Fruit fly (Drosophila melanogaster) whole organism, embryonic: ENCODE measurements around the gene CG1575.

Source experiments
- CG10543 ChIP-seq: fragments of 200-800 bp; sonication (Bioruptor generic); optimal IDR thresholded peaks from 3 replicates; lab custom pipeline; 2017; ENCODE audit warnings: missing biosample characterization, mild to moderate bottlenecking, missing genetic modification characterization, moderate library complexity
- CG1233 ChIP-seq: fragments of 200-800 bp; sonication (Bioruptor generic); optimal IDR thresholded peaks from 4 replicates; lab custom pipeline; 2018; ENCODE audit warnings: missing biosample characterization, mild to moderate bottlenecking, missing genetic modification characterization
- CG13296 ChIP-seq: fragments of 200-800 bp; sonication (Bioruptor generic); optimal IDR thresholded peaks from 3 replicates; lab custom pipeline; 2018; ENCODE audit warnings: missing biosample characterization, mild to moderate bottlenecking, missing genetic modification characterization
- CG14667 ChIP-seq: fragments of 200-800 bp; sonication (Bioruptor generic); IDR thresholded peaks from 2 replicates; pipeline ENCODE4 v1.3.6; 2022; ENCODE audit warnings: missing biosample characterization, missing genetic modification characterization
- CG17385 ChIP-seq: fragments of 200-800 bp; sonication (Bioruptor generic); optimal IDR thresholded peaks from 3 replicates; lab custom pipeline; 2018; ENCODE audit warnings: missing biosample characterization, mild to moderate bottlenecking, missing genetic modification characterization
- CG18476 ChIP-seq: fragments of 200-800 bp; sonication (Bioruptor generic); optimal IDR thresholded peaks from 2 replicates; lab custom pipeline; 2016; ENCODE audit warnings: missing biosample characterization, mild to moderate bottlenecking, missing genetic modification characterization
- CG18764 ChIP-seq: fragments of 200-800 bp; sonication (Bioruptor generic); optimal IDR thresholded peaks from 3 replicates; lab custom pipeline; 2016; ENCODE audit warnings: missing biosample characterization, missing genetic modification characterization
- CG2199 ChIP-seq: fragments of 200-800 bp; sonication (Bioruptor generic); IDR thresholded peaks from 3 replicates; pipeline ENCODE4 v1.3.6; 2022; ENCODE audit warnings: missing biosample characterization, missing genetic modification characterization
- CG3163 ChIP-seq: fragments of 200-800 bp; sonication (Bioruptor generic); optimal IDR thresholded peaks from 3 replicates; lab custom pipeline; 2016; ENCODE audit warnings: missing biosample characterization, missing genetic modification characterization
- CG32767 ChIP-seq: fragments of 200-800 bp; sonication (Bioruptor generic); IDR thresholded peaks from 2 replicates; pipeline ENCODE4 v1.3.6; 2022; ENCODE audit warnings: missing biosample characterization, missing genetic modification characterization
- CG3838 ChIP-seq: fragments of 200-800 bp; sonication (Bioruptor generic); optimal IDR thresholded peaks from 3 replicates; lab custom pipeline; 2016; ENCODE audit warnings: missing biosample characterization, missing genetic modification characterization
- CG42726 ChIP-seq: fragments of 200-800 bp; sonication (Bioruptor generic); IDR thresholded peaks from 2 replicates; pipeline ENCODE4 v1.3.6; 2022; ENCODE audit warnings: missing biosample characterization, missing genetic modification characterization; ENCODE audit not compliant: partially characterized antibody
- CG4617 ChIP-seq: fragments of 200-800 bp; sonication (Bioruptor generic); optimal IDR thresholded peaks from 3 replicates; lab custom pipeline; 2016; ENCODE audit warnings: missing biosample characterization, missing genetic modification characterization, borderline replicate concordance
- CG5180 ChIP-seq: fragments of 200-800 bp; sonication (Bioruptor generic); optimal IDR thresholded peaks from 3 replicates; lab custom pipeline; 2017; ENCODE audit warnings: missing biosample characterization, missing genetic modification characterization, mild to moderate bottlenecking, moderate library complexity, missing genetic modification reagents
- CG6791 ChIP-seq: fragments of 200-800 bp; sonication (Bioruptor generic); IDR thresholded peaks from 3 replicates; pipeline ENCODE4 v1.3.6; 2022; ENCODE audit warnings: missing biosample characterization, missing genetic modification characterization; ENCODE audit not compliant: partially characterized antibody
- CG7839 ChIP-seq: fragments of 200-800 bp; sonication (Bioruptor generic); optimal IDR thresholded peaks from 3 replicates; lab custom pipeline; 2018; ENCODE audit warnings: missing biosample characterization, mild to moderate bottlenecking, missing genetic modification characterization, moderate library complexity
- Chrac-16 ChIP-seq: fragments of 200-800 bp; sonication (Bioruptor generic); optimal IDR thresholded peaks from 3 replicates; lab custom pipeline; 2016; ENCODE audit warnings: missing biosample characterization, missing genetic modification characterization
- Deaf1 ChIP-seq: fragments of 200-800 bp; optimal IDR thresholded peaks from 3 replicates; lab custom pipeline; 2019; ENCODE audit warnings: missing biosample characterization, mild to moderate bottlenecking, missing genetic modification characterization, moderate library complexity
- Doc3 ChIP-seq: fragments of 200-800 bp; sonication (Bioruptor generic); IDR thresholded peaks from 3 replicates; pipeline ENCODE4 v1.3.6; 2022; ENCODE audit warnings: missing biosample characterization, missing genetic modification characterization; ENCODE audit not compliant: partially characterized antibody
- Ets97D ChIP-seq: fragments of 200-800 bp; sonication (Bioruptor generic); optimal IDR thresholded peaks from 3 replicates; lab custom pipeline; 2016; ENCODE audit warnings: missing biosample characterization, missing genetic modification characterization
- GATAe ChIP-seq: fragments of 200-800 bp; sonication (Bioruptor generic); conservative IDR thresholded peaks from 2 replicates; pipeline ENCODE4 v1.3.6; 2022; ENCODE audit warnings: missing biosample characterization, missing genetic modification characterization
- Hsf ChIP-seq: fragments of 200-800 bp; sonication (Bioruptor generic); optimal IDR thresholded peaks from 3 replicates; lab custom pipeline; 2016; ENCODE audit warnings: missing biosample characterization, missing genetic modification characterization
- Meics ChIP-seq: fragments of 200-800 bp; sonication (Bioruptor generic); optimal IDR thresholded peaks from 2 replicates; lab custom pipeline; 2017; ENCODE audit warnings: missing biosample characterization, mild to moderate bottlenecking, missing genetic modification characterization
- Myb ChIP-seq: fragments of 200-800 bp; sonication (Bioruptor generic); optimal IDR thresholded peaks from 2 replicates; lab custom pipeline; 2016; ENCODE audit warnings: missing biosample characterization, missing genetic modification characterization
- NFAT ChIP-seq: fragments of 200-800 bp; sonication (Bioruptor generic); IDR thresholded peaks from 2 replicates; pipeline ENCODE4 v1.3.6; 2022; ENCODE audit warnings: missing biosample characterization, missing genetic modification characterization
- Nf-YB ChIP-seq: fragments of 200-800 bp; sonication (Bioruptor generic); optimal IDR thresholded peaks from 3 replicates; lab custom pipeline; 2019; ENCODE audit warnings: missing biosample characterization, mild to moderate bottlenecking, missing genetic modification characterization, moderate library complexity
- Xrp1 ChIP-seq: fragments of 200-800 bp; sonication (Bioruptor generic); IDR thresholded peaks from 2 replicates; pipeline ENCODE4 v1.3.6; 2022; ENCODE audit warnings: missing biosample characterization, missing genetic modification characterization
- aop ChIP-seq: fragments of 200-800 bp; sonication (Bioruptor generic); IDR thresholded peaks from 2 replicates; pipeline ENCODE4 v1.3.6; 2022; ENCODE audit warnings: missing biosample characterization, missing genetic modification characterization
- ap ChIP-seq: fragments of 200-800 bp; sonication (Bioruptor generic); IDR thresholded peaks from 2 replicates; pipeline ENCODE4 v1.3.6; 2022; ENCODE audit warnings: missing biosample characterization, missing genetic modification characterization
- bigmax ChIP-seq: fragments of 200-800 bp; sonication (Bioruptor generic); optimal IDR thresholded peaks from 2 replicates; lab custom pipeline; 2018; ENCODE audit warnings: missing biosample characterization, mild to moderate bottlenecking, missing genetic modification characterization
- bsh ChIP-seq, 2 experiments: fragments of 200-800 bp; sonication (Bioruptor generic); optimal IDR thresholded peaks; 2 replicates each; lab custom pipeline; 2017 to 2018; ENCODE audit warnings: mild to moderate bottlenecking in 2 of 2, missing biosample characterization in 2 of 2, missing genetic modification characterization in 2 of 2, moderate library complexity in 1 of 2
- cg ChIP-seq: fragments of 200-800 bp; sonication (Bioruptor generic); optimal IDR thresholded peaks from 3 replicates; lab custom pipeline; 2019; ENCODE audit warnings: missing biosample characterization, mild to moderate bottlenecking, missing genetic modification characterization, moderate library complexity
- chinmo ChIP-seq: fragments of 200-800 bp; sonication (Bioruptor generic); IDR thresholded peaks from 4 replicates; pipeline ENCODE4 v1.3.6; 2022; ENCODE audit warnings: missing biosample characterization, missing genetic modification characterization; ENCODE audit not compliant: partially characterized antibody
- dan ChIP-seq: fragments of 200-800 bp; sonication (Bioruptor generic); IDR thresholded peaks from 2 replicates; pipeline ENCODE4 v1.3.6; 2022; ENCODE audit warnings: missing biosample characterization, missing genetic modification characterization
- dm ChIP-seq: fragments of 200-800 bp; sonication (Bioruptor generic); optimal IDR thresholded peaks from 3 replicates; lab custom pipeline; 2016; ENCODE audit warnings: missing biosample characterization, missing genetic modification characterization
- ems ChIP-seq: fragments of 200-800 bp; sonication (Bioruptor generic); optimal IDR thresholded peaks from 3 replicates; lab custom pipeline; 2016; ENCODE audit warnings: missing biosample characterization, missing genetic modification characterization
- eyg ChIP-seq: fragments of 200-800 bp; sonication (Bioruptor generic); optimal IDR thresholded peaks from 3 replicates; lab custom pipeline; 2016; ENCODE audit warnings: missing biosample characterization, missing genetic modification characterization
- gro ChIP-seq: fragments of 200-800 bp; sonication (Bioruptor generic); optimal IDR thresholded peaks from 2 replicates; lab custom pipeline; 2016; ENCODE audit warnings: missing biosample characterization, missing genetic modification characterization
- ham ChIP-seq: fragments of 200-800 bp; sonication (Bioruptor generic); IDR thresholded peaks from 2 replicates; pipeline ENCODE4 v1.3.6; 2022; ENCODE audit warnings: missing biosample characterization, missing genetic modification characterization
- hbn ChIP-seq: fragments of 200-800 bp; sonication (Bioruptor generic); IDR thresholded peaks from 2 replicates; pipeline ENCODE4 v1.3.6; 2022; ENCODE audit warnings: missing biosample characterization, missing genetic modification characterization; ENCODE audit not compliant: partially characterized antibody
- org-1 ChIP-seq: fragments of 200-800 bp; sonication (Bioruptor generic); optimal IDR thresholded peaks from 2 replicates; lab custom pipeline; 2017; ENCODE audit warnings: missing biosample characterization, missing genetic modification characterization
- pho ChIP-seq: fragments of 200-800 bp; sonication (Bioruptor generic); optimal IDR thresholded peaks from 2 replicates; lab custom pipeline; 2016; ENCODE audit warnings: missing biosample characterization, missing genetic modification characterization
- sd ChIP-seq: fragments of 200-800 bp; sonication (Bioruptor generic); optimal IDR thresholded peaks from 3 replicates; lab custom pipeline; 2018; ENCODE audit warnings: missing biosample characterization, mild to moderate bottlenecking, missing genetic modification characterization, moderate library complexity
- shn ChIP-seq: fragments of 200-800 bp; sonication (Bioruptor generic); optimal IDR thresholded peaks from 3 replicates; lab custom pipeline; 2016; ENCODE audit warnings: missing biosample characterization, missing genetic modification characterization
- sug ChIP-seq: fragments of 200-800 bp; optimal IDR thresholded peaks from 2 replicates; lab custom pipeline; 2019; ENCODE audit warnings: missing biosample characterization, mild to moderate bottlenecking, missing genetic modification characterization, moderate library complexity
- ttk ChIP-seq: fragments of 200-800 bp; sonication (Bioruptor generic); IDR thresholded peaks from 2 replicates; pipeline ENCODE4 v2.1.2; 2022; ENCODE audit warnings: missing biosample characterization, missing genetic modification characterization
- twi ChIP-seq: fragments of 200-800 bp; optimal IDR thresholded peaks from 2 replicates; lab custom pipeline; 2019; ENCODE audit warnings: missing biosample characterization, mild to moderate bottlenecking, missing genetic modification characterization, moderate library complexity
- wdn ChIP-seq: fragments of 200-800 bp; sonication (Bioruptor generic); IDR thresholded peaks from 2 replicates; pipeline ENCODE4 v1.3.6; 2022; ENCODE audit warnings: missing biosample characterization, missing genetic modification characterization
- zen2 ChIP-seq: fragments of 200-800 bp; sonication (Bioruptor generic); IDR thresholded peaks from 3 replicates; pipeline ENCODE4 v1.3.6; 2022; ENCODE audit warnings: missing biosample characterization, missing genetic modification characterization; ENCODE audit not compliant: partially characterized antibody
- zf30C ChIP-seq: fragments of 200-800 bp; sonication (Bioruptor generic); optimal IDR thresholded peaks from 3 replicates; lab custom pipeline; 2018; ENCODE audit warnings: missing biosample characterization, mild to moderate bottlenecking, missing genetic modification characterization

The CG1575 gene

DNA sequence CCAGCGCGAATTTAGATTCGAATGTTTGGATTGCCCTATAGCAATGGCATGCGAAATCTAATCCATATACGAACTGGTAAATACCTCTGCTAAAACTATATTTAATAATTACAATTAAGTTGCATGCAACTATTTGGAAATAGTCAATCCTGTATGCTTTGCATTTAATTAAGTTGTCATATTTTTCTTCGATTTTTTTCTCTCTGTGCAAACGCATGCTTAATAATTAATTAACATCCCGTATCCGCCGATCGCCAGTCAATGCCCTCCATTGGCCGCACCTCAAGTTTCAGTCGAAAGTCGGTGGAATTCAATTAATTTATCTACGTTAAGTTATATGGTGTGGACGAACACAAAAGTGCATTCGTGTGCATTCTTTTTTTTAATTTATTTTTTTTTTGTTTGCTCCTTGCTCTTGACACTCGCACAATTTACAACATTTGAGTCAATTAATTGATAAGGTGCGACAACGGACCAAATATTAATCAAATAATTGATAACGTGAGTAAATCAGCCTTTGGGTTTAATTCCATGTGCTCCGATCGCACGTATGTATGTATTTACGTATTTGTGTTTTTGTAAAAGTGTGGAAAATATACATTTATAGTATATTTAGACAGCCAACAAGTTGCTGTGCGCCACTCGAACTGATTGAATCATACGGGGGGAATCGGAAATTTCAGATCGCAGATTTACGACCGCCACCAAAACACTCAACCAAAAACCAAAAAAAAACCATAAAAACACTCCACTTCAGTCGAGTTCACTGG, 10.3 kb upstream of the CG1575 start (continued):
- TF ChIP-seq ap (GFP tag; lab: Robert Waterston, UW) (no peak), CG14667 (GFP tag; lab: Robert Waterston, UW) (no peak), CG10543 (GFP tag; lab: Kevin White, UChicago) (no peak), CG2199 (no peak), hbn (no peak), Deaf1 (tag; lab: Kevin White, UChicago) (peak; percentile 14), Myb (GFP tag; lab: Kevin White, UChicago) (no peak), Hsf (GFP tag; lab: Kevin White, UChicago) (no peak), sd (tag; lab: Kevin White, UChicago) (peak; percentile 32), CG3838 (GFP tag; lab: Kevin White, UChicago) (no peak), ttk (no peak), ems (GFP tag; lab: Kevin White, UChicago) (no peak), chinmo (GFP tag; lab: Robert Waterston, UW) (0 out of 4 replicates have a peak, but pooled peaks have one; percentile 14), cg (peak; percentile 35), CG32767 (GFP tag; lab: Robert Waterston, UW) (no peak), CG13296 (no peak), Doc3 (no peak), wdn (GFP tag; lab: Robert Waterston, UW) (no peak), Ets97D (GFP tag; lab: Kevin White, UChicago) (no peak), dan (GFP tag; lab: Robert Waterston, UW) (no peak), Meics (GFP tag; lab: Kevin White, UChicago) (no peak), sug (tag; lab: Kevin White, UChicago) (peak; percentile 79), bsh (GFP tag; optimal IDR thresholded peaks at IDR 0.05; lab: Kevin White, UChicago) (peak in 1 of 2 experiments; percentile 9), CG3163 (GFP tag; lab: Kevin White, UChicago) (no peak), twi (tag; lab: Kevin White, UChicago) (no peak), zf30C (no peak), CG42726 (no peak), CG4617 (GFP tag; lab: Kevin White, UChicago) (no peak), CG6791 (no peak), CG18476 (GFP tag; lab: Kevin White, UChicago) (no peak), aop (GFP tag; lab: Robert Waterston, UW) (no peak), dm (GFP tag; lab: Kevin White, UChicago) (no peak), CG18764 (no peak), eyg (GFP tag; lab: Kevin White, UChicago) (no peak), zen2 (no peak), CG17385 (GFP tag; lab: Kevin White, UChicago) (no peak), NFAT (GFP tag; lab: Robert Waterston, UW) (no peak), CG1233 (no peak), GATAe (GFP tag; lab: Robert Waterston, UW) (no peak), bigmax (no peak), org-1 (GFP tag; lab: Kevin White, UChicago) (no peak), gro (no peak), Chrac-16 (GFP tag; lab: Kevin White, UChicago) (no peak), shn (no peak), Xrp1 (GFP tag; lab: Robert Waterston, UW) (0 out of 2 replicates have a peak, but pooled peaks have one; percentile 7), ham (GFP tag; lab: Robert Waterston, UW) (no peak), Nf-YB (GFP tag; lab: Kevin White, UChicago) (no peak), CG5180 (GFP tag; lab: Kevin White, UChicago) (peak; percentile 67), pho (GFP tag; lab: Kevin White, UChicago) (no peak), CG7839 (tag; lab: Kevin White, UChicago) (no peak)
